Worm (Caenorhabditis elegans) whole organism, L4 larva: ENCODE measurements around the gene rab-21.
A peak's percentile ranks its signal among the peaks of the same experiment; 100 is the strongest.

Experiments
- T20F7.1 ChIP-seq: fragments of 200-800 bp; sonication (Bioruptor generic); optimal IDR thresholded peaks from 2 replicates; lab custom pipeline; 2018; ENCODE audit warnings: mild to moderate bottlenecking, missing genetic modification characterization, missing compliant biosample characterization
- Y75B8A.6 ChIP-seq: fragments of 200-800 bp; sonication (Bioruptor generic); IDR thresholded peaks from 2 replicates; pipeline ENCODE4 v1.3.6; 2022; ENCODE audit warnings: missing genetic modification reagents, missing genetic modification characterization, missing compliant biosample characterization
- ZK546.5 ChIP-seq, 2 experiments: sonication (generic microtip); optimal IDR thresholded peaks; 2 replicates each; lab custom pipeline; 2017; ENCODE audit warnings: missing biosample characterization in 2 of 2, missing genetic modification characterization in 2 of 2
- aha-1 ChIP-seq: fragments of 150-350 bp; peaks from one replicate; lab custom pipeline; 2014; ENCODE audit warnings: missing biosample characterization, missing genetic modification characterization
- ama-1 ChIP-seq: fragments of 150-350 bp; optimal IDR thresholded peaks from 2 replicates; lab custom pipeline; 2014; ENCODE audit warnings: inconsistent platforms, mixed read lengths
- ces-1 ChIP-seq: fragments of 150-350 bp; sonication (generic microtip); optimal IDR thresholded peaks from 4 replicates; lab custom pipeline; 2014; ENCODE audit warnings: missing biosample characterization, missing genetic modification reagents, missing genetic modification characterization
- cey-2 ChIP-seq: sonication (generic microtip); optimal IDR thresholded peaks from 3 replicates; lab custom pipeline; 2017; ENCODE audit warnings: missing genetic modification characterization, mild to moderate bottlenecking, missing compliant biosample characterization, antibody characterized with exemption, borderline replicate concordance; ENCODE audit not compliant: insufficient read depth
- dmd-6 ChIP-seq: fragments of 200-800 bp; sonication (Bioruptor generic); IDR thresholded peaks from 2 replicates; pipeline ENCODE4 v1.3.6; 2022; ENCODE audit warnings: missing genetic modification reagents, missing genetic modification characterization, missing compliant biosample characterization
- dmd-9 ChIP-seq: fragments of 200-800 bp; sonication (Bioruptor generic); IDR thresholded peaks from 2 replicates; pipeline ENCODE4 v1.3.6; 2022; ENCODE audit warnings: missing genetic modification reagents, missing genetic modification characterization, missing compliant biosample characterization
- dve-1 ChIP-seq: sonication (generic microtip); optimal IDR thresholded peaks from 2 replicates; lab custom pipeline; 2017; ENCODE audit warnings: antibody characterized with exemption, mild to moderate bottlenecking, missing genetic modification characterization, missing compliant biosample characterization; ENCODE audit not compliant: insufficient read depth
- egl-43 ChIP-seq: fragments of 200-800 bp; sonication (Bioruptor generic); IDR thresholded peaks from 2 replicates; pipeline ENCODE4 v1.3.6; 2022; ENCODE audit warnings: missing genetic modification reagents, missing genetic modification characterization, missing compliant biosample characterization
- fos-1 ChIP-seq: fragments of 150-350 bp; optimal IDR thresholded peaks from 2 replicates; lab custom pipeline; 2014; ENCODE audit warnings: missing biosample characterization, missing genetic modification characterization
- hlh-11 ChIP-seq: fragments of 200-800 bp; sonication (Bioruptor generic); optimal IDR thresholded peaks from 2 replicates; lab custom pipeline; 2018; ENCODE audit warnings: mild to moderate bottlenecking, missing genetic modification characterization, missing compliant biosample characterization
- jun-1 ChIP-seq: fragments of 150-350 bp; optimal IDR thresholded peaks from 2 replicates; lab custom pipeline; 2014; ENCODE audit warnings: missing biosample characterization, missing genetic modification reagents, missing genetic modification characterization
- lim-7 ChIP-seq: fragments of 200-800 bp; sonication (Bioruptor generic); IDR thresholded peaks from 2 replicates; pipeline ENCODE4 v1.3.6; 2022; ENCODE audit warnings: missing genetic modification characterization, missing compliant biosample characterization
- lin-1 ChIP-seq: fragments of 200-800 bp; sonication (Bioruptor generic); IDR thresholded peaks from 2 replicates; pipeline ENCODE4 v1.3.6; 2022; ENCODE audit warnings: missing genetic modification reagents, missing genetic modification characterization, missing compliant biosample characterization
- lin-15B ChIP-seq: fragments of 150-350 bp; sonication (generic microtip); optimal IDR thresholded peaks from 3 replicates; lab custom pipeline; 2014; ENCODE audit warnings: missing biosample characterization, missing genetic modification characterization
- lin-29 ChIP-seq: fragments of 200-800 bp; sonication (Bioruptor generic); IDR thresholded peaks from 2 replicates; pipeline ENCODE4 v1.3.6; 2022; ENCODE audit warnings: missing genetic modification reagents, missing genetic modification characterization, missing compliant biosample characterization
- lsy-2 ChIP-seq, 2 experiments: fragments of 150-350 bp in 1 of 2; sonication (generic microtip) in 1 of 2; optimal IDR thresholded peaks; 2 replicates each; lab custom pipeline; 2014 to 2017; ENCODE audit warnings: missing biosample characterization in 2 of 2, missing genetic modification characterization in 2 of 2
- madf-5 ChIP-seq, 2 experiments: fragments of 200-800 bp; sonication (Bioruptor generic); IDR thresholded peaks; 2 replicates each; pipeline ENCODE4 v1.3.6; 2022; ENCODE audit warnings: missing compliant biosample characterization in 2 of 2, missing genetic modification characterization in 2 of 2
- nhr-10 ChIP-seq: fragments of 150-350 bp; optimal IDR thresholded peaks from 2 replicates; lab custom pipeline; 2014; ENCODE audit warnings: missing biosample characterization, missing genetic modification characterization
- nhr-11 ChIP-seq: fragments of 150-350 bp; optimal IDR thresholded peaks from 2 replicates; lab custom pipeline; 2014; ENCODE audit warnings: missing biosample characterization, missing genetic modification characterization
- nhr-237 ChIP-seq: sonication (generic microtip); optimal IDR thresholded peaks from 2 replicates; lab custom pipeline; 2017; ENCODE audit warnings: missing biosample characterization, missing genetic modification characterization
- nhr-28 ChIP-seq: fragments of 150-350 bp; optimal IDR thresholded peaks from 2 replicates; lab custom pipeline; 2014; ENCODE audit warnings: missing biosample characterization, missing genetic modification characterization
- nhr-42 ChIP-seq: fragments of 200-800 bp; sonication (Bioruptor generic); IDR thresholded peaks from 2 replicates; pipeline ENCODE4 v1.3.6; 2022; ENCODE audit warnings: missing genetic modification characterization, missing compliant biosample characterization
- nhr-6 ChIP-seq: fragments of 150-350 bp; optimal IDR thresholded peaks from 2 replicates; lab custom pipeline; 2014; ENCODE audit warnings: missing biosample characterization, missing genetic modification characterization
- php-3 ChIP-seq: fragments of 200-800 bp; sonication (Bioruptor generic); IDR thresholded peaks from 2 replicates; pipeline ENCODE4 v1.3.6; 2022; ENCODE audit warnings: missing genetic modification reagents, missing genetic modification characterization, missing compliant biosample characterization
- rbr-2 ChIP-seq: sonication (generic microtip); optimal IDR thresholded peaks from 2 replicates; lab custom pipeline; 2016; ENCODE audit warnings: missing genotype, missing genetic modification characterization, missing compliant biosample characterization
- snpc-4 ChIP-seq: fragments of 150-350 bp; optimal IDR thresholded peaks from 2 replicates; lab custom pipeline; 2014; ENCODE audit warnings: missing biosample characterization, missing genetic modification characterization
- spr-3 ChIP-seq: fragments of 200-800 bp; sonication (Bioruptor generic); optimal IDR thresholded peaks from 2 replicates; lab custom pipeline; 2018; ENCODE audit warnings: mild to moderate bottlenecking, missing genetic modification characterization, missing compliant biosample characterization
- unc-39 ChIP-seq: sonication (generic microtip); optimal IDR thresholded peaks from 2 replicates; lab custom pipeline; 2017; ENCODE audit warnings: missing biosample characterization, missing genetic modification characterization
- unc-62 ChIP-seq, 3 experiments: fragments of 150-350 bp in 1 of 3; sonication (generic microtip); optimal IDR thresholded peaks in 2 of 3; peaks in 1 of 3; 1 replicate in 1 of 3; 2 replicates in 2 of 3; lab custom pipeline; 2014 to 2017; ENCODE audit warnings: missing biosample characterization in 3 of 3, missing genetic modification characterization in 3 of 3, missing genetic modification reagents in 3 of 3, missing genotype in 1 of 3
- zip-2 ChIP-seq: fragments of 150-350 bp; optimal IDR thresholded peaks from 2 replicates; lab custom pipeline; 2014; ENCODE audit warnings: missing biosample characterization, missing genetic modification characterization
- ztf-11 ChIP-seq: fragments of 150-350 bp; optimal IDR thresholded peaks from 2 replicates; lab custom pipeline; 2014; ENCODE audit warnings: missing biosample characterization, missing genetic modification characterization

Gene rab-21

DNA sequence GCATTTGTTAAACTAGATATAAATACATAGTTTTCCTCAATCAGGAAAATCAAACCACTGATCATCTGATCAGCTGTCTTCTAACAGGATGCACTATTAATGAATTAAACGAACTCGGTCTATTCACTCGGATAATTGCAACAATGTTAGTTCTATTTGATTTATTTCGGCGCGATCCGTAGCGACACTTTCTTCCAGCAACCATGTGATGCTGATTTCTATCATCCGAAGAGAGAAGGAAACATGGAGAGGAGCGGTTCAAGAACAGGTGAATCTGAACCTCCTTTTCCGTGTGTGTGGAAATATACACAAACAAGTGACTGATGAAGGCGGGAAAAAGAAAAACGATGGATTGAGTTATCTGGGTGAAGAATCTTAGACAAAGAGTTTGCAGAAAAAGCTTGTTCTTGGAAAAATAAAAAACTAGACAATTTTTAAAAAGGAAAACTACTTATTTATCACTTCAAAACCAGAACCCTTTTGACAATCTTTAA lies 17.0 kb upstream of the rab-21 start:
- TF ChIP-seq lin-1 (GFP tag; lab: Robert Waterston, UW) (no peak), nhr-28 (tag; lab: Kevin White, UChicago) (peak; percentile 4), hlh-11 (tag; lab: Kevin White, UChicago) (peak; percentile 13)

DNA sequence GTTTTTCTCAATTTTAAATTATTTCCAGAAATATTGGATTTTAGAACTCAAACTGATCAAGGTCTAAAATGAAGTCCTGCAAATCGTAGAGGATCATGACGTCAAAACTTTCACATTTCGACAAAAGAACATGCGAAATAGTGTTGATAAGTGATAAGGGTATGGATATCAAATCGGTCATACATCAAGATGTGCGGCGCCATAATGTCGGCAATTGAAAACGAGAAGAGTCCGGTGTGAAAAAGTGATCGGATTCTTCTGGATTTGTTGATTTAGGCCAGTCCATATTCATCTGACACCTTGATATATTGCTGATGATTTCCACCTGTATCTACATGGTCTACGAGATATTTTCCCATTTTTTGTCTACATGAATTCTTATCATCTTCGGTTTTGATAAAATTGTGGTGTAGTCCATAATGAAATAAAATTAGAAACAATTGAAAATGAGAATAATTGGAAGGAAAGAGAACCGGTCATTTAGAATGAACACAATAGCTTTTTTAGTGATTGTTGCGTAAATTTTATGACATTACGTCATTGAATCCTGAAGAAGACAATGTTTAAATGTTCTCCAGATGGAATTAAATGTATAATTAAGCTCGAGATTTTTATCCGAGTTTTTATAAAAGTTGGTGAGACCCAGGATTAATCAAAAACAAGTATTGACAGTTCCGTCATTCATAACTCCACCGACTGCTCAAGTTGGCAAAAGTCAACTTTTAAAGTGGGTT lies 16.3 kb upstream of the rab-21 start:
- no peak for TF ChIP-seq ZK546.5 (tag; optimal IDR thresholded peaks at IDR 0.05; lab: Kevin White, UChicago)
- TF ChIP-seq lim-7 (GFP tag; lab: Robert Waterston, UW), result no peak
- TF ChIP-seq ces-1 (GFP tag; lab: Kevin White, UChicago), result no peak
- TF ChIP-seq aha-1 (tag; lab: Kevin White, UChicago), result peak; percentile 42
- no peak for TF ChIP-seq T20F7.1
- peak; percentile 29 for TF ChIP-seq hlh-11 (tag; lab: Kevin White, UChicago)
- TF ChIP-seq nhr-6, result no peak
- TF ChIP-seq dmd-6, result no peak
- TF ChIP-seq jun-1, result no peak
- TF ChIP-seq nhr-42, result no peak
- no peak for TF ChIP-seq lin-1 (GFP tag; lab: Robert Waterston, UW)
- TF ChIP-seq dmd-9, result no peak
- TF ChIP-seq nhr-10, result no peak
- TF ChIP-seq ztf-11, result no peak
- TF ChIP-seq fos-1 (tag; lab: Kevin White, UChicago), result no peak
- no peak for TF ChIP-seq madf-5 (GFP tag; IDR thresholded peaks at IDR 0.05; lab: Robert Waterston, UW)
- peak; percentile 47 for TF ChIP-seq nhr-28 (tag; lab: Kevin White, UChicago)
- no peak for TF ChIP-seq php-3 (GFP tag; lab: Robert Waterston, UW)

DNA sequence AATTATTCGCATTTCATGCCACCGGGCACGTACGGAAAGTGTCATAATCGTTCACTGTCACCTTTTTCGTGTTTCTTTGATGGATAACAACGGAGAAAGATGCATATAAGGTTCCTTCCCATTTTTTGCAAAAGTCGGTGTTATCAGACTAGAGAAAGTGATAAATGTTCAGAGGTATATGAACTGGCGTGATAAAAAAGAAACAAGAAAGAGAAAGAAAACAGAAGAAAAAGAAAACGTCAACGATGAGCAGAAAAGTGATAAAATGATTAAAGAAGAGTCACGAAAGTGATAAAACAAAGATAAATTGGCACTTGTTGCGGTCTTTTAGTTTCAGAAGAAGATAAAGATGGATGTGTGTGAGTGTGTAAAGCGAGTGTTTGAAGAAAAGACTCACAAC lies 15.5 kb upstream of the rab-21 start:
- TF ChIP-seq lin-15B, result no peak
- peak in 1 of 2 experiments; percentile 56 for TF ChIP-seq unc-62 (GFP tag; optimal IDR thresholded peaks at IDR 0.05 in 1 of 2; lab: Kevin White, UChicago)
- no peak for TF ChIP-seq unc-62 (tag; optimal IDR thresholded peaks at IDR 0.05; lab: Kevin White, UChicago)
- TF ChIP-seq aha-1 (tag; lab: Kevin White, UChicago), result peak; percentile 82
- TF ChIP-seq lsy-2 (tag; optimal IDR thresholded peaks at IDR 0.05; lab: Kevin White, UChicago), result no peak
- TF ChIP-seq unc-39, result no peak
- peak; percentile 26 for TF ChIP-seq nhr-28 (tag; lab: Kevin White, UChicago)

DNA sequence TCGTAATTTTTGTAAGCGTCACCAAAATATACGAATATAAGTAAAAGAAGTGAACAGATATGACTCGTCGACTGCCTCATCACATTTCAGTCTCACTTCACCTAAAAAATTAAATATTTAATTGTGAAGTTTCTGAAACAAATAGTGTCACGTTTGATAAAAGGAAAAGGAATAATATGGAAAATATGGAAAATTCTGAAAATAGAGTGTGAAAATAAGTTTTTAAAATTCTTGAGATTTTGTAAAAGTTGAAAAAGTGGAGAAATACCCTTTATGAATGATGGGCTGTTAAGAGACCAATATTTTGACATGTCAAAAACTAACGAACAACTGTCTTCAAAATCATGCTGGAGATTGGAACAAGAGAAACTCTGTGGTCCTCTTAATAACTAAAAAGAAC lies 11.9 kb upstream of the rab-21 start, which contains the start of gene T01B7.9:
Gene T01B7.9, minus strand, starts transcription at position 101 of the 400 bp plus-strand sequence.
- no peak for TF ChIP-seq spr-3 (GFP tag; lab: Kevin White, UChicago)
- TF ChIP-seq snpc-4 (tag; lab: Kevin White, UChicago), result no peak
- no peak for TF ChIP-seq nhr-11
- TF ChIP-seq egl-43, result no peak
- no peak for TF ChIP-seq php-3 (GFP tag; lab: Robert Waterston, UW)
- no peak for TF ChIP-seq cey-2 (tag; lab: Kevin White, UChicago)
- TF ChIP-seq dmd-6, result no peak
- no peak for TF ChIP-seq rbr-2 (tag; lab: Kevin White, UChicago)
- TF ChIP-seq ama-1 (lab: Kevin White, UChicago), result no peak
- no peak for TF ChIP-seq dve-1 (tag; lab: Kevin White, UChicago)
- TF ChIP-seq nhr-237 (tag; lab: Kevin White, UChicago), result no peak
- no peak for TF ChIP-seq Y75B8A.6
- no peak for TF ChIP-seq zip-2
- no peak for TF ChIP-seq lin-29 (GFP tag; lab: Robert Waterston, UW)
